Worm (Caenorhabditis elegans): ENCODE measurements around the gene mcm-3AP.
A peak's percentile ranks its signal among the peaks of the same experiment; 100 is the strongest.

mcm-3AP gene

DNA sequence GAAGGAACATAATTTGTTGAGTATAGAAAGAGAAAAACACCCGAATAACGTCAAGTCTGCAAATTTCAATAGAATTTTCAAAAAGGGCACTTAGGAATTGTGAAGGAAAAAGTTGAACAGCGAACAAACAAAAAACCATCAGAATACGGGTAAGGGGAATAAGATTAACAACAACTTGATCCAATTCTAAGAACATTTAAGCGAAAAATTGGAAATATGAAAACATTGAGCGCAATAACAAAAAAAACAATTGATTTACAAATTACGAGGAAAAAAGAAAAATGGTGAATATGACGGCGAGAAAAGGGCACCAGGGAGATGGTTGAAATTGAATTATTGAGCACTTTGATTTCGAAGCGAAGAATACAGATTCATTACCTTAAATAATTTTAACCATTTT lies 31.6 kb upstream of the mcm-3AP start:
- TF ChIP-seq blmp-1 (tag; optimal IDR thresholded peaks at IDR 0.05) (no peak), sem-2 (GFP tag; optimal IDR thresholded peaks at IDR 0.05) (no peak), nhr-2 (tag; optimal IDR thresholded peaks at IDR 0.05) (no peak), snpc-4 (tag; optimal IDR thresholded peaks at IDR 0.05) (no peak), unc-120 (tag; optimal IDR thresholded peaks at IDR 0.05; ENCODE audit: poor library complexity, severe bottlenecking) (no peak), lin-32 (GFP tag; optimal IDR thresholded peaks at IDR 0.05) (no peak), M03D4.4 (tag; optimal IDR thresholded peaks at IDR 0.05) (no peak), sptf-1 (tag; optimal IDR thresholded peaks at IDR 0.05) (no peak), ceh-39 (tag; optimal IDR thresholded peaks at IDR 0.05) (no peak), drap-1 (GFP tag; optimal IDR thresholded peaks at IDR 0.05) (no peak)

DNA sequence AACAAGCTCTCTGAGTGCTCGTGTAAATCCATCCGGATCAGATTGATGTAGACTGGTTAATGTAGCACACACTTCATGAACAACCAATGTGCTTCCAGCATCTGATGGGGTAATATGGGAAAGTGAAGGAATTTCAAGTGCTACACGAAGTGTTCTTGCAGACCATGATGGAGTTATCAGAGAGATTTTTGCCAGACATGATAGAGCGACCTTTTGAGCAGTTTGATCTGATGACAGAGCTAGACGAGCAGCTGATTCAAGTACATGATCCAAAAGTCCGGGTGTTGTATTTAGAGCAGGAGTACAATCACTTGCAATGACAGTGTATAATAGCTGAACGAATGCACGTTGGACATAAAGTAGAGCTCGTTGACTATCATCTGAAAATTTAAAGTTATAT lies 30.6 kb upstream of the mcm-3AP start:
- no peak for TF ChIP-seq blmp-1 (tag; optimal IDR thresholded peaks at IDR 0.05)
- TF ChIP-seq drap-1 (GFP tag; optimal IDR thresholded peaks at IDR 0.05): no peak
- no peak for TF ChIP-seq unc-39 (tag; optimal IDR thresholded peaks at IDR 0.05)
- TF ChIP-seq hlh-1 (tag; optimal IDR thresholded peaks at IDR 0.05): no peak
- no peak for TF ChIP-seq sem-2 (GFP tag; optimal IDR thresholded peaks at IDR 0.05)
- no peak for TF ChIP-seq snpc-4 (tag; optimal IDR thresholded peaks at IDR 0.05)

DNA sequence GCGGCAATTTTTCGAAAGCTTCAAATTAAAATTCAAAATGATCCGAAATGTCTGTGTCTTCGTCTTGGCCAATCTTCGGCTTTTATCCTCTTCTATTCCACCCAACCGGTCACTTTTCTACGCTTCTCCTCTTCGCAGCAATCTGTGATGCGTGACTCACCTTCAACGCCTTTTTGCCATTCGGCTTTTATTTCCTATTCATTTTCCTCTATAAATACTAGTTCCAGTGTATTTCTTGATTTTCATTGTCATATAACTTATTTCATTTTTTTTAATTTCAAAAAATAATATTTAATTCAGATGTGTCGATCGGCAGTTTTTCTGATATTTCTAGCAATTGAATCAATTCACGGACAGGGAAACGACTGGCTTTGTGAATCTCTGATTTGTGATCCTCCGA lies 28.3 kb upstream of the mcm-3AP start, which contains the start of gene C49H3.16:
C49H3.16 (plus strand) TSS at position 301 of the 400 bp plus-strand sequence.
- TF ChIP-seq nhr-2 (tag; optimal IDR thresholded peaks at IDR 0.05) (no peak), snpc-4 (tag; optimal IDR thresholded peaks at IDR 0.05) (no peak), blmp-1 (tag; optimal IDR thresholded peaks at IDR 0.05) (no peak), tbx-8 (GFP tag; optimal IDR thresholded peaks at IDR 0.05) (no peak), flh-1 (GFP tag; optimal IDR thresholded peaks at IDR 0.05) (no peak), ceh-83 (GFP tag; optimal IDR thresholded peaks at IDR 0.05) (no peak), drap-1 (GFP tag; optimal IDR thresholded peaks at IDR 0.05) (no peak)

DNA sequence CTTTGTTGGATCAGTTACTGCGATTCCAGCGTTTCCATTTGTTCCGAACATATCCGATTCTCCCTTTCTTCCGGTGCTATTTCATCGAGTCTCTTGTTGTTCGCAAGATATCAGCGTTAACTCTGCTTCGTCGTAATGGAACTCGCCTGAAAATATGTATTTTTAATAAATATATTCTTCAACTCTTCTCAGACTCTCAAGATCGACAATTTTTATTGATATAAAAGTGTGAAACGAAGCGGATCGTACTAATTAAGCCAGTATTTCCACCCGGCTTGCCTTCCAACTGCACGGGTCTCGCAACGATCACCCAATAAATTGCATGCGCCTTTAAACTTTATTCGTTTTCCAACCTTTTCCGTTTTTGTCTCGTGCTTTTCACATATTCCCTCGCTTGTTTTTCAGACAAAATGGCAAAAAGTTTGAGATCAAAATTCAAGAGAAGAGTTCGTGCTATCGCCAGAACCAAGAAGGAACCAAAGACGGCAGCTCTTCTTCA lies 24.4 kb upstream of the mcm-3AP start, which contains the start of the genes xpo-3 and C49H3.3:
xpo-3 (minus strand) TSS at position 51 of the 499 bp plus-strand sequence.
C49H3.3 (plus strand) TSS at position 369 of the 499 bp plus-strand sequence.
- TF ChIP-seq lin-13 (tag; optimal IDR thresholded peaks at IDR 0.05) (peak; percentile 11), ham-2 (GFP tag; optimal IDR thresholded peaks at IDR 0.05) (peak; percentile 55), mep-1 (tag; optimal IDR thresholded peaks at IDR 0.05) (peak; percentile 78), pha-4 (tag; optimal IDR thresholded peaks at IDR 0.05) (no peak), ces-1 (GFP tag; optimal IDR thresholded peaks at IDR 0.05) (peak; percentile 68), lsy-2 (tag; optimal IDR thresholded peaks at IDR 0.05) (peak; percentile 18), ceh-83 (GFP tag; optimal IDR thresholded peaks at IDR 0.05) (no peak)

DNA sequence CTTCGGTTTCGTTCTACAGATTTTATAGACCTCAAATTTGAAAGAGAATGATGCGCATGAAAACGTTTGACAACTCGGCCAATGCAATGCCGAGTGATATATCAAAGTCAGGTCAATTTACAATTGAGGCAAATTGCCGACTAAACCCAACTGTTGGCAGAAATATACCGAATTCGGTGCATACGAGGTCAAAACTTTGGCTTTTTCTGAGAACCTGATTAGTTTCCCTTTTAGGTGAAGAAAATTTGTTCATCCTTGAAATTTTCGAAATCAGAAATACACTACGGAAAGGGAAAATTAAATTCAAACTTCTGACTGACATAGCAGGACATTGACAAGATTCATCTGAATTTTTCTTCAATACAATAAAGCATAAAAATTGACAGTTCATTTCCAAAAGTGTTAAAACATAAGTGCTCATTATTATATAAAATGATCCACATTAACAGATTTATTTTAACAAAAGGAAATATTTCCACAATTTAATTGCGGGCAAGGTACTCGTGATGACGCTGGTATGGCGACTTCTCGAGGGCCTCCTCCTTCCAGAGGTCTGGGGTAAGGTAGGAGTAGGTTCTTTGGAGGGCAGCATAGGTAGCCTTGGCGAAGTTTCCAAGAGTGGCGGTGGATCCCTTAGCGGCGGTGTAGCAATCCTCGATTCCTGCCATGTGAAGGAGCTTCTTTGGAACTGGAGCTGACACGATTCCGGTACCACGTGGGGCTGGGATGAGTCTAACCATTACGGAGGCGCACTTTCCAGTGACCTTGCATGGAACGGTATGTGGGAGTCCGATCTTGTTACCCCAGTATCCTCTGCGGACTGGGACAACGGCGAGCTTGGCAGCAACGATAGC lies 23.3 kb upstream of the mcm-3AP start:
- TF ChIP-seq flh-1 (GFP tag; optimal IDR thresholded peaks at IDR 0.05) (no peak), nhr-76 (tag; optimal IDR thresholded peaks at IDR 0.05) (no peak), ceh-83 (GFP tag; optimal IDR thresholded peaks at IDR 0.05) (no peak), mab-5 (tag; optimal IDR thresholded peaks at IDR 0.05) (no peak), elt-3 (tag; optimal IDR thresholded peaks at IDR 0.05) (no peak), lin-32 (GFP tag; optimal IDR thresholded peaks at IDR 0.05) (no peak), nhr-2 (tag; optimal IDR thresholded peaks at IDR 0.05) (no peak), hlh-1 (tag; optimal IDR thresholded peaks at IDR 0.05) (no peak), M03D4.4 (tag; optimal IDR thresholded peaks at IDR 0.05) (no peak), sem-2 (GFP tag; optimal IDR thresholded peaks at IDR 0.05) (no peak), unc-120 (tag; optimal IDR thresholded peaks at IDR 0.05; ENCODE audit: poor library complexity, severe bottlenecking) (no peak), unc-39 (tag; optimal IDR thresholded peaks at IDR 0.05) (no peak), snpc-4 (tag; optimal IDR thresholded peaks at IDR 0.05) (no peak), cnd-1 (tag; optimal IDR thresholded peaks at IDR 0.05) (no peak), nhr-28 (tag; optimal IDR thresholded peaks at IDR 0.05) (no peak), mep-1 (tag; optimal IDR thresholded peaks at IDR 0.05) (no peak), ztf-11 (tag; optimal IDR thresholded peaks at IDR 0.05) (no peak), nhr-12 (tag; optimal IDR thresholded peaks at IDR 0.05) (no peak), zip-8 (tag; optimal IDR thresholded peaks at IDR 0.05) (no peak), unc-62 (GFP tag; optimal IDR thresholded peaks at IDR 0.05) (no peak)

All from whole organism, mixed stage, embryonic.